Worm (Caenorhabditis elegans) whole organism, midembryonic: Measurements from ENCODE around the gene ttr-1.

Source experiments
- T22C8.4 ChIP-seq: fragments of 200-800 bp; sonication (Bioruptor generic); IDR thresholded peaks from 2 replicates; pipeline ENCODE4 v1.3.6; 2022; ENCODE audit warnings: missing genetic modification characterization, missing compliant biosample characterization
- cog-1 ChIP-seq: sonication (generic microtip); optimal IDR thresholded peaks from 2 replicates; lab custom pipeline; 2016; ENCODE audit warnings: missing genetic modification characterization, missing compliant biosample characterization
- flt-1 ChIP-seq: fragments of 200-800 bp; sonication (Bioruptor generic); IDR thresholded peaks from 2 replicates; pipeline ENCODE4 v1.3.6; 2022; ENCODE audit warnings: missing genetic modification characterization, missing compliant biosample characterization
- klf-2 ChIP-seq: fragments of 200-800 bp; sonication (Bioruptor generic); conservative IDR thresholded peaks from 2 replicates; pipeline ENCODE4 v1.3.6; 2022; ENCODE audit warnings: missing genetic modification reagents, missing genetic modification characterization, missing compliant biosample characterization
- ref-1 ChIP-seq: fragments of 200-800 bp; sonication (Bioruptor generic); conservative IDR thresholded peaks from 2 replicates; pipeline ENCODE4 v1.3.6; 2022; ENCODE audit warnings: missing genetic modification reagents, missing genetic modification characterization, missing compliant biosample characterization
- ztf-23 ChIP-seq: fragments of 200-800 bp; sonication (Bioruptor generic); IDR thresholded peaks from 2 replicates; pipeline ENCODE4 v1.3.6; 2022; ENCODE audit warnings: missing genetic modification reagents, missing genetic modification characterization, missing compliant biosample characterization

- TF ChIP-seq flt-1 (GFP tag; lab: Robert Waterston, UW) (no peak), ref-1 (GFP tag; lab: Robert Waterston, UW) (no peak), ztf-23 (GFP tag; lab: Robert Waterston, UW) (no peak), klf-2 (no peak), cog-1 (tag; lab: Kevin White, UChicago) (no peak), T22C8.4 (GFP tag; lab: Robert Waterston, UW) (no peak)
Measured at ce11 chrIII:9930406-9930805, 1.5 kb downstream of the ttr-1 start.
